Worm (Caenorhabditis elegans) whole organism, L1 larva: Measurements from ENCODE around the gene C41C4.9.

Source experiments
- jun-1 ChIP-seq: fragments of 150-350 bp; optimal IDR thresholded peaks from 2 replicates; lab custom pipeline; 2014; ENCODE audit warnings: missing biosample characterization, missing genetic modification reagents, missing genetic modification characterization
- nhr-76 ChIP-seq: sonication (generic microtip); optimal IDR thresholded peaks from 2 replicates; lab custom pipeline; 2017; ENCODE audit warnings: missing biosample characterization, missing genetic modification characterization
- swsn-7 ChIP-seq: sonication (generic microtip); optimal IDR thresholded peaks from 2 replicates; lab custom pipeline; 2016; ENCODE audit warnings: missing genetic modification characterization, missing compliant biosample characterization

- TF ChIP-seq jun-1 (tag; lab: Kevin White, UChicago), result no peak
- TF ChIP-seq swsn-7, result no peak
- no peak for TF ChIP-seq nhr-76 (tag; lab: Kevin White, UChicago)
Observed at ce11 chrII:8059532-8059931, 47.9 kb upstream of the C41C4.9 start.
